Worm (Caenorhabditis elegans): Measurements from ENCODE around the gene mma-1.

DNA sequence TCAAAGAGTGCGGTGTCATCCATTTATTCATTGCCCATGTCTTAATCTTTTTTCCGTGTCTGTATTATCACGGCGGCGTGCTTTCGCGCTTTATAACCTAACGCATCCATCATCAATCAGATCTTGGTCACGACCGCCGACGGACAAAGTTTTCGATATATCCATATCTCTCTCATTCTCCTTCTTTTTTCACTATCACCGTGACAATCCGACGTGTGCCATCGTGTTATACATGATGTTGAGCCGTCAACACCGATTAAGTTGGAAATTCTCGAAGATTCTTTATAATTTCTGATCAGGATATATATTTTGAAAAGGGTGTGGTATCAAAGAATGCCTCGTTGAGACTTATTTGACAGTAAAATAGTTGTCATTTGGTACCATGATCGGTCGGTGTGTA, 39.2 kb downstream of the mma-1 start:
- TF ChIP-seq sdz-12 (GFP tag; optimal IDR thresholded peaks at IDR 0.05) (no peak), nhr-28 (tag; optimal IDR thresholded peaks at IDR 0.05) (peak; percentile 30), ama-1 (optimal IDR thresholded peaks at IDR 0.05) (no peak), ceh-32 (tag; optimal IDR thresholded peaks at IDR 0.05; ENCODE audit: poor library complexity) (no peak), lin-15B (tag; optimal IDR thresholded peaks at IDR 0.05) (no peak), unc-62 (GFP tag; optimal IDR thresholded peaks at IDR 0.05 in 1 of 2) (no peak), unc-62 (tag; optimal IDR thresholded peaks at IDR 0.05) (no peak), nhr-237 (tag; optimal IDR thresholded peaks at IDR 0.05) (no peak), daf-12 (tag; optimal IDR thresholded peaks at IDR 0.05) (no peak), nhr-6 (tag; optimal IDR thresholded peaks at IDR 0.05) (no peak), R02D3.7 (tag; optimal IDR thresholded peaks at IDR 0.05) (no peak), lin-13 (GFP tag; optimal IDR thresholded peaks at IDR 0.05) (no peak), nhr-41 (GFP tag; IDR thresholded peaks at IDR 0.05) (no peak)

Data from whole organism, L4 larva.